Worm (Caenorhabditis elegans) whole organism, late embryonic: ENCODE results near the gene str-190.

ENCODE experiments used
- ceh-24 ChIP-seq: sonication (generic microtip); optimal IDR thresholded peaks from 2 replicates; lab custom pipeline; 2016; ENCODE audit warnings: mild to moderate bottlenecking, missing genetic modification characterization, missing compliant biosample characterization
- elt-2 ChIP-seq: sonication (generic microtip); optimal IDR thresholded peaks from 2 replicates; lab custom pipeline; 2016; ENCODE audit warnings: missing genetic modification reagents, missing genetic modification characterization, missing compliant biosample characterization
- ets-4 ChIP-seq: sonication (generic microtip); optimal IDR thresholded peaks from 2 replicates; lab custom pipeline; 2016; ENCODE audit warnings: missing genetic modification characterization, missing compliant biosample characterization
- fax-1 ChIP-seq: sonication (generic microtip); optimal IDR thresholded peaks from 2 replicates; lab custom pipeline; 2016; ENCODE audit warnings: missing genotype, missing genetic modification characterization, missing compliant biosample characterization
- fkh-10 ChIP-seq: fragments of 150-350 bp; optimal IDR thresholded peaks from 2 replicates; lab custom pipeline; 2014; ENCODE audit warnings: missing biosample characterization, missing genetic modification reagents, missing genetic modification characterization
- fkh-6 ChIP-seq: sonication (generic microtip); optimal IDR thresholded peaks from 2 replicates; lab custom pipeline; 2016; ENCODE audit warnings: missing genetic modification characterization, missing compliant biosample characterization
- gmeb-2 ChIP-seq: sonication (generic microtip); optimal IDR thresholded peaks from 2 replicates; lab custom pipeline; 2016; ENCODE audit warnings: missing genetic modification characterization, inconsistent platforms, missing compliant biosample characterization
- nfya-1 ChIP-seq: sonication (generic microtip); optimal IDR thresholded peaks from 2 replicates; lab custom pipeline; 2017; ENCODE audit warnings: missing genetic modification characterization, mild to moderate bottlenecking, missing compliant biosample characterization, antibody characterized with exemption, moderate library complexity
- pat-9 ChIP-seq: fragments of 200-800 bp; sonication (Bioruptor generic); optimal IDR thresholded peaks from 2 replicates; lab custom pipeline; 2018; ENCODE audit warnings: mild to moderate bottlenecking, missing genetic modification characterization, moderate library complexity, missing compliant biosample characterization
- pha-4 ChIP-seq: fragments of 150-350 bp; optimal IDR thresholded peaks from 2 replicates; lab custom pipeline; 2018; ENCODE audit warnings: missing biosample characterization, missing genetic modification reagents, missing genetic modification characterization
- ref-2 ChIP-seq: sonication (generic microtip); optimal IDR thresholded peaks from 2 replicates; lab custom pipeline; 2016; ENCODE audit warnings: missing genetic modification characterization, missing compliant biosample characterization
- sdc-2 ChIP-seq: sonication (generic microtip); optimal IDR thresholded peaks from 2 replicates; lab custom pipeline; 2016; ENCODE audit warnings: missing genotype, missing genetic modification characterization, missing compliant biosample characterization
- unc-42 ChIP-seq: sonication (generic microtip); optimal IDR thresholded peaks from 2 replicates; lab custom pipeline; 2016; ENCODE audit warnings: missing genotype, missing genetic modification characterization, missing compliant biosample characterization
- unc-86 ChIP-seq: sonication (generic microtip); optimal IDR thresholded peaks from 2 replicates; lab custom pipeline; 2016; ENCODE audit warnings: missing genetic modification characterization, missing compliant biosample characterization

ce11 chrV:7520077-7520476 lies 41.8 kb upstream of the str-190 start, which contains the start of gene srb-19:
- no peak for TF ChIP-seq nfya-1 (tag; lab: Kevin White, UChicago)
- TF ChIP-seq ets-4, result no peak
- no peak for TF ChIP-seq fax-1 (tag; lab: Kevin White, UChicago)
- TF ChIP-seq unc-42 (tag; lab: Kevin White, UChicago), result no peak
- no peak for TF ChIP-seq gmeb-2
- no peak for TF ChIP-seq unc-86 (tag; lab: Kevin White, UChicago)
- no peak for TF ChIP-seq ceh-24 (tag; lab: Kevin White, UChicago)
- no peak for TF ChIP-seq pha-4 (tag; lab: Kevin White, UChicago)
- no peak for TF ChIP-seq ref-2 (tag; lab: Kevin White, UChicago)
- TF ChIP-seq sdc-2 (tag; lab: Kevin White, UChicago), result no peak
- no peak for TF ChIP-seq fkh-10 (GFP tag; lab: Kevin White, UChicago)
- no peak for TF ChIP-seq fkh-6 (tag; lab: Kevin White, UChicago)
- no peak for TF ChIP-seq pat-9
- TF ChIP-seq elt-2 (tag; lab: Kevin White, UChicago), result no peak
